Worm (Caenorhabditis elegans): ENCODE data around the gene F28B12.6.
A peak's percentile ranks its signal among the peaks of the same experiment; 100 is the strongest.

Gene F28B12.6

ce11 chrII:5936009-5936408 is 4.7 kb upstream of the F28B12.6 start (continued):
- TF ChIP-seq lir-3 (tag; optimal IDR thresholded peaks at IDR 0.05; ENCODE audit: poor library complexity) (no peak), egl-13 (tag; optimal IDR thresholded peaks at IDR 0.05) (no peak), nhr-19 (GFP tag; conservative IDR thresholded peaks at IDR 0.05) (no peak), nhr-28 (tag; optimal IDR thresholded peaks at IDR 0.05) (no peak)

ce11 chrII:5942593-5942992 is 1.9 kb downstream of the F28B12.6 start, which contains the start of gene F28B12.1:
F28B12.1 (plus strand) TSS chrII:5942927.
- TF ChIP-seq F16B12.6 (tag; optimal IDR thresholded peaks at IDR 0.05) (no peak), nhr-71 (tag; optimal IDR thresholded peaks at IDR 0.05) (peak; percentile 43), tlp-1 (tag; optimal IDR thresholded peaks at IDR 0.05) (no peak), unc-30 (tag; optimal IDR thresholded peaks at IDR 0.05) (no peak), blmp-1 (tag; optimal IDR thresholded peaks at IDR 0.05) (peak; percentile 0), lin-14 (GFP tag; optimal IDR thresholded peaks at IDR 0.05) (peak; percentile 54), fkh-8 (tag; optimal IDR thresholded peaks at IDR 0.05) (peak; percentile 86), lin-39 (tag; optimal IDR thresholded peaks at IDR 0.05) (no peak), lir-3 (tag; optimal IDR thresholded peaks at IDR 0.05; ENCODE audit: poor library complexity) (no peak), mep-1 (tag; optimal IDR thresholded peaks at IDR 0.05) (peak; percentile 44), nhr-47 (tag; optimal IDR thresholded peaks at IDR 0.05) (peak; percentile 21), nhr-85 (tag) (no peak), sptf-1 (tag; optimal IDR thresholded peaks at IDR 0.05) (no peak), unc-98 (GFP tag; IDR thresholded peaks at IDR 0.05) (no peak), grh-1 (GFP tag; IDR thresholded peaks at IDR 0.05) (no peak), fkh-4 (tag; optimal IDR thresholded peaks at IDR 0.05; ENCODE audit: borderline replicate concordance) (no peak), tbx-2 (tag; optimal IDR thresholded peaks at IDR 0.05) (no peak), lin-13 (GFP tag; optimal IDR thresholded peaks at IDR 0.05) (no peak), dsc-1 (tag; optimal IDR thresholded peaks at IDR 0.05) (peak; percentile 65), mef-2 (tag; optimal IDR thresholded peaks at IDR 0.05) (no peak), egl-13 (tag; optimal IDR thresholded peaks at IDR 0.05) (no peak), nhr-90 (tag; optimal IDR thresholded peaks at IDR 0.05; ENCODE audit: poor library complexity) (no peak), hlh-17 (GFP tag; optimal IDR thresholded peaks at IDR 0.05; ENCODE audit: borderline replicate concordance) (no peak), nhr-19 (GFP tag; conservative IDR thresholded peaks at IDR 0.05) (no peak), isw-1 (GFP tag; IDR thresholded peaks at IDR 0.05) (no peak), snpc-4 (tag; optimal IDR thresholded peaks at IDR 0.05) (no peak), mab-9 (GFP tag; IDR thresholded peaks at IDR 0.05) (no peak), hlh-4 (tag; optimal IDR thresholded peaks at IDR 0.05) (no peak), snu-23 (GFP tag; optimal IDR thresholded peaks at IDR 0.05) (peak; percentile 12), efl-1 (optimal IDR thresholded peaks at IDR 0.05) (peak in 1 of 2 experiments; percentile 9), efl-1 (GFP tag; optimal IDR thresholded peaks at IDR 0.05 in 1 of 2) (no peak), hpl-2 (GFP tag; optimal IDR thresholded peaks at IDR 0.05) (no peak), nhr-28 (tag; optimal IDR thresholded peaks at IDR 0.05) (no peak), zag-1 (tag; optimal IDR thresholded peaks at IDR 0.05) (no peak), nhr-237 (tag; optimal IDR thresholded peaks at IDR 0.05) (no peak), ama-1 (optimal IDR thresholded peaks at IDR 0.05) (no peak), lsy-2 (tag; optimal IDR thresholded peaks at IDR 0.05) (peak in 1 of 2 experiments; percentile 21)

- TF ChIP-seq unc-98 (GFP tag; IDR thresholded peaks at IDR 0.05) (no peak), C16A3.4 (tag; optimal IDR thresholded peaks at IDR 0.05) (no peak), zag-1 (tag; optimal IDR thresholded peaks at IDR 0.05) (no peak), nhr-77 (tag; optimal IDR thresholded peaks at IDR 0.05) (no peak), fkh-8 (tag; optimal IDR thresholded peaks at IDR 0.05) (no peak), mdl-1 (tag; optimal IDR thresholded peaks at IDR 0.05) (no peak), sox-4 (tag; optimal IDR thresholded peaks at IDR 0.05) (no peak), snpc-4 (tag; optimal IDR thresholded peaks at IDR 0.05) (no peak), lin-35 (GFP tag; optimal IDR thresholded peaks at IDR 0.05) (no peak), tlp-1 (tag; optimal IDR thresholded peaks at IDR 0.05) (no peak), nhr-19 (GFP tag; conservative IDR thresholded peaks at IDR 0.05) (no peak), blmp-1 (tag; optimal IDR thresholded peaks at IDR 0.05) (no peak), mab-9 (GFP tag; IDR thresholded peaks at IDR 0.05) (no peak), ets-5 (GFP tag; IDR thresholded peaks at IDR 0.05) (no peak), egl-27 (tag; optimal IDR thresholded peaks at IDR 0.05) (no peak), efl-1 (optimal IDR thresholded peaks at IDR 0.05) (no peak), efl-1 (GFP tag; optimal IDR thresholded peaks at IDR 0.05 in 1 of 2) (no peak), unc-130 (tag; optimal IDR thresholded peaks at IDR 0.05) (no peak)
These were observed 3.6 kb downstream of the F28B12.6 start, which contains the start of gene B0034.2 for ce11 chrII:5944268-5944667. B0034.2 (minus strand) TSS chrII:5944368.
